Worm (Caenorhabditis elegans) whole organism, young adult: Measurements from ENCODE around the gene Y62H9A.2.

ENCODE experiments used
- C17E4.6 ChIP-seq: fragments of 200-800 bp; sonication (Bioruptor generic); IDR thresholded peaks from 2 replicates; pipeline ENCODE4 v1.3.6; 2022; ENCODE audit warnings: missing genetic modification reagents, missing genetic modification characterization, missing compliant biosample characterization
- F39B2.1 ChIP-seq: fragments of 200-800 bp; sonication (Bioruptor generic); IDR thresholded peaks from 2 replicates; pipeline ENCODE4 v1.3.6; 2022; ENCODE audit warnings: missing genetic modification reagents, missing genetic modification characterization, missing compliant biosample characterization
- ZK185.1 ChIP-seq: sonication (generic microtip); optimal IDR thresholded peaks from 2 replicates; lab custom pipeline; 2016; ENCODE audit warnings: mild to moderate bottlenecking, missing genetic modification characterization, missing compliant biosample characterization; ENCODE audit not compliant: poor library complexity, severe bottlenecking
- ccch-3 ChIP-seq: fragments of 200-800 bp; sonication (Bioruptor generic); optimal IDR thresholded peaks from 2 replicates; lab custom pipeline; 2018; ENCODE audit warnings: mild to moderate bottlenecking, missing genetic modification characterization, missing compliant biosample characterization
- ceh-79 ChIP-seq: sonication (generic microtip); optimal IDR thresholded peaks from 2 replicates; lab custom pipeline; 2017; ENCODE audit warnings: mild to moderate bottlenecking, missing genetic modification characterization, missing compliant biosample characterization
- efl-1 ChIP-seq: fragments of 150-350 bp; optimal IDR thresholded peaks from 2 replicates; lab custom pipeline; 2014; ENCODE audit warnings: missing biosample characterization, missing genetic modification reagents, missing genetic modification characterization
- mcd-1 ChIP-seq: fragments of 200-800 bp; sonication (Bioruptor generic); IDR thresholded peaks from 2 replicates; pipeline ENCODE4 v1.3.6; 2022; ENCODE audit warnings: missing genetic modification reagents, missing genetic modification characterization, missing compliant biosample characterization
- mel-28 ChIP-seq: sonication (generic microtip); optimal IDR thresholded peaks from 2 replicates; lab custom pipeline; 2016; ENCODE audit warnings: borderline replicate concordance, mild to moderate bottlenecking, missing genetic modification characterization, missing compliant biosample characterization
- nhr-27 ChIP-seq: fragments of 200-800 bp; sonication (Bioruptor generic); optimal IDR thresholded peaks from 2 replicates; lab custom pipeline; 2018; ENCODE audit warnings: mild to moderate bottlenecking, missing genetic modification characterization, moderate library complexity, missing compliant biosample characterization
- rpc-1 ChIP-seq, 2 experiments: fragments of 150-350 bp in 1 of 2; sonication (generic microtip) in 1 of 2; optimal IDR thresholded peaks; 2 replicates each; lab custom pipeline; 2014 to 2018; ENCODE audit warnings: missing biosample characterization in 1 of 2, missing genetic modification characterization in 1 of 2, missing genetic modification reagents in 1 of 2, missing genotype in 1 of 2
- snpc-1.3 ChIP-seq: sonication (generic microtip); optimal IDR thresholded peaks from 2 replicates; lab custom pipeline; 2017; ENCODE audit warnings: missing genetic modification characterization, mild to moderate bottlenecking, missing compliant biosample characterization, antibody characterized with exemption, moderate library complexity, missing genotype, missing genetic modification reagents; ENCODE audit not compliant: insufficient read depth
- ztf-26 ChIP-seq: sonication (generic microtip); optimal IDR thresholded peaks from 2 replicates; lab custom pipeline; 2017; ENCODE audit warnings: missing genetic modification characterization, missing compliant biosample characterization
- ztf-3 ChIP-seq: fragments of 200-800 bp; sonication (Bioruptor generic); optimal IDR thresholded peaks from 2 replicates; lab custom pipeline; 2018; ENCODE audit warnings: mild to moderate bottlenecking, missing genetic modification characterization, missing compliant biosample characterization

DNA sequence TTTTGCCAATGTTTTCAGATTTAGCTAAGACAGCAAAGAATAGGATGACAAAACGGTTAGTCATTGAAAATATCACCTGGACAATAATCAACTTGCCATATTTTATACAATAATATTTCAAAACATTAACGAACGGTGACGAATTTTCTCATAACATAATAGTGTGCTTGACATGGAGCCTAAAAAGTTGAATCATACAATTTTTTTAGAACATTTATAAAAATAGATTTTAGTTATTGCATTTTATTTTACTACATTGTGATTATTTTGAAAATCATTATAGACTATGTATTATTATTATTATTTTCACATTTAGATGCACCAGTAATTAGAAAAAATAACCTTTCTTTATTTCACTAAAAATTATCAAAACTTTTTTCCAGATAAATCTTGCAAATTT, 29.4 kb downstream of the Y62H9A.2 start, which contains the start of gene F54F7.9:
- TF ChIP-seq ztf-3 (GFP tag; lab: Kevin White, UChicago) (no peak), rpc-1 (optimal IDR thresholded peaks at IDR 0.05; lab: Kevin White, UChicago) (no peak), rpc-1 (tag; optimal IDR thresholded peaks at IDR 0.05; lab: Kevin White, UChicago) (no peak), ceh-79 (tag; lab: Kevin White, UChicago) (no peak), ccch-3 (GFP tag; lab: Kevin White, UChicago) (no peak), efl-1 (GFP tag; lab: Kevin White, UChicago) (no peak), mcd-1 (GFP tag; lab: Robert Waterston, UW) (no peak), ztf-26 (tag; lab: Kevin White, UChicago) (no peak), snpc-1.3 (tag; lab: Kevin White, UChicago) (no peak), C17E4.6 (no peak), F39B2.1 (no peak), ZK185.1 (tag; lab: Kevin White, UChicago) (no peak), mel-28 (tag; lab: Kevin White, UChicago) (no peak), nhr-27 (no peak)
